Fruit fly (Drosophila melanogaster) whole organism, wandering third instar larva: ENCODE data around the gene CG14645.

Experiments
- Abd-B ChIP-seq: fragments of >200 bp; optimal IDR thresholded peaks from 2 replicates; lab custom pipeline; 2017; ENCODE audit warnings: missing biosample characterization, missing genetic modification characterization
- CrebA ChIP-seq: fragments of 200-800 bp; sonication (Bioruptor generic); optimal IDR thresholded peaks from 2 replicates; lab custom pipeline; 2016; ENCODE audit warnings: missing biosample characterization, mild to moderate bottlenecking, missing genetic modification characterization, borderline replicate concordance
- Dfd ChIP-seq: fragments of >200 bp; optimal IDR thresholded peaks from 2 replicates; lab custom pipeline; 2017; ENCODE audit warnings: missing biosample characterization, missing genetic modification characterization
- Dif ChIP-seq: fragments of 200-275, 200-300 bp; sonication (Bioruptor generic); optimal IDR thresholded peaks from 2 replicates; lab custom pipeline; 2018; ENCODE audit warnings: missing biosample characterization, missing genetic modification characterization; ENCODE audit not compliant: partially characterized antibody
- GATAd ChIP-seq: sonication (Bioruptor generic); optimal IDR thresholded peaks from 2 replicates; lab custom pipeline; 2016; ENCODE audit warnings: missing biosample characterization, missing genetic modification characterization
- Hnf4 ChIP-seq: fragments of 200-800 bp; sonication (Bioruptor generic); optimal IDR thresholded peaks from 2 replicates; lab custom pipeline; 2016; ENCODE audit warnings: missing biosample characterization, mild to moderate bottlenecking, missing genetic modification characterization
- Hr78 ChIP-seq: fragments of >200 bp; optimal IDR thresholded peaks from 2 replicates; lab custom pipeline; 2017; ENCODE audit warnings: missing biosample characterization, missing genetic modification characterization
- Hr83 ChIP-seq: fragments of 200-300 bp; sonication (Bioruptor generic); optimal IDR thresholded peaks from 2 replicates; lab custom pipeline; 2016; ENCODE audit warnings: missing biosample characterization, mild to moderate bottlenecking, missing genetic modification characterization, moderate library complexity; ENCODE audit not compliant: poor library complexity, severe bottlenecking
- Jra ChIP-seq: sonication (Bioruptor generic); optimal IDR thresholded peaks from 2 replicates; lab custom pipeline; 2016; ENCODE audit warnings: missing biosample characterization, missing genetic modification characterization
- Mio ChIP-seq: sonication (Bioruptor generic); optimal IDR thresholded peaks from 2 replicates; lab custom pipeline; 2016; ENCODE audit warnings: missing biosample characterization, missing genetic modification characterization
- Myc ChIP-seq: fragments of >200 bp; optimal IDR thresholded peaks from 2 replicates; lab custom pipeline; 2017
- OdsH ChIP-seq: fragments of 200-800 bp; sonication (Bioruptor generic); optimal IDR thresholded peaks from 2 replicates; lab custom pipeline; 2016; ENCODE audit warnings: missing biosample characterization, mild to moderate bottlenecking, missing genetic modification characterization
- Rel ChIP-seq, 2 experiments: fragments of 200-800 bp; sonication (Bioruptor generic) in 1 of 2; optimal IDR thresholded peaks; 2 replicates in 1 of 2; 3 replicates in 1 of 2; lab custom pipeline; 2016 to 2019; ENCODE audit warnings: mild to moderate bottlenecking in 2 of 2, missing biosample characterization in 2 of 2, missing genetic modification characterization in 2 of 2, moderate library complexity in 1 of 2
- Vsx2 ChIP-seq: fragments of 200-300, 225-300 bp; sonication (Bioruptor generic); optimal IDR thresholded peaks from 2 replicates; lab custom pipeline; 2018; ENCODE audit warnings: missing biosample characterization, missing genetic modification characterization; ENCODE audit not compliant: partially characterized antibody
- br ChIP-seq: fragments of 200-800 bp; sonication (Bioruptor generic); optimal IDR thresholded peaks from 2 replicates; lab custom pipeline; 2016; ENCODE audit warnings: missing biosample characterization, missing genetic modification characterization
- brk ChIP-seq: fragments of 200-800 bp; sonication (Bioruptor generic); optimal IDR thresholded peaks from 2 replicates; lab custom pipeline; 2016; ENCODE audit warnings: missing biosample characterization, mild to moderate bottlenecking, missing genetic modification characterization
- dl ChIP-seq, 2 experiments: fragments of 175-275, 200-275 bp in 1 of 2; fragments of 200-275 bp in 1 of 2; sonication (Bioruptor generic); optimal IDR thresholded peaks; lab custom pipeline; 2018; ENCODE audit warnings: mild to moderate bottlenecking in 2 of 2, missing biosample characterization in 2 of 2, missing genetic modification characterization in 2 of 2, moderate library complexity in 2 of 2; ENCODE audit not compliant: partially characterized antibody in 2 of 2, insufficient read depth in 1 of 2
- dmrt93B ChIP-seq: fragments of 200-800 bp; sonication (Bioruptor generic); optimal IDR thresholded peaks from 2 replicates; lab custom pipeline; 2018; ENCODE audit warnings: missing biosample characterization, mild to moderate bottlenecking, missing genetic modification characterization
- dsf ChIP-seq: sonication (Bioruptor generic); optimal IDR thresholded peaks from 2 replicates; lab custom pipeline; 2016; ENCODE audit warnings: missing biosample characterization, missing genetic modification characterization, borderline replicate concordance
- foxo ChIP-seq, 2 experiments: fragments of 200-800 bp; sonication (Bioruptor generic); optimal IDR thresholded peaks; 2 replicates in 1 of 2; 3 replicates in 1 of 2; lab custom pipeline; 2016 to 2017; ENCODE audit warnings: missing biosample characterization in 2 of 2, missing genetic modification characterization in 2 of 2
- fru ChIP-seq: fragments of 200-800 bp; sonication (Bioruptor generic); optimal IDR thresholded peaks from 3 replicates; lab custom pipeline; 2016; ENCODE audit warnings: missing biosample characterization, mild to moderate bottlenecking, missing genetic modification characterization
- h ChIP-seq: fragments of 200-800 bp; sonication (Bioruptor generic); optimal IDR thresholded peaks from 3 replicates; lab custom pipeline; 2016; ENCODE audit warnings: missing biosample characterization, mild to moderate bottlenecking, missing genetic modification characterization
- jim ChIP-seq: fragments of 175-275, 200-325 bp; sonication (Bioruptor generic); optimal IDR thresholded peaks from 2 replicates; lab custom pipeline; 2016; ENCODE audit warnings: missing biosample characterization, mild to moderate bottlenecking, missing genetic modification characterization
- lola ChIP-seq: fragments of >200 bp; optimal IDR thresholded peaks from 2 replicates; lab custom pipeline; 2017; ENCODE audit warnings: missing biosample characterization, missing genetic modification characterization
- pan ChIP-seq: fragments of >200 bp; optimal IDR thresholded peaks from 2 replicates; lab custom pipeline; 2017
- psq ChIP-seq: fragments of 200-800 bp; sonication (Bioruptor generic); optimal IDR thresholded peaks from 3 replicates; lab custom pipeline; 2017; ENCODE audit warnings: missing biosample characterization, mild to moderate bottlenecking, missing genetic modification characterization, moderate library complexity
- rgr ChIP-seq: fragments of 200-800 bp; sonication (Bioruptor generic); optimal IDR thresholded peaks from 3 replicates; lab custom pipeline; 2016; ENCODE audit warnings: missing biosample characterization, mild to moderate bottlenecking, missing genetic modification characterization
- sage ChIP-seq: fragments of 200-800 bp; sonication (Bioruptor generic); optimal IDR thresholded peaks from 2 replicates; lab custom pipeline; 2016; ENCODE audit warnings: missing biosample characterization, mild to moderate bottlenecking, missing genetic modification characterization
- sv ChIP-seq: fragments of 200-800 bp; sonication (Bioruptor generic); optimal IDR thresholded peaks from 3 replicates; lab custom pipeline; 2016; ENCODE audit warnings: missing biosample characterization, missing genetic modification characterization
- tai ChIP-seq: sonication (Bioruptor generic); optimal IDR thresholded peaks from 2 replicates; lab custom pipeline; 2016; ENCODE audit warnings: missing biosample characterization, missing genetic modification characterization
- usp ChIP-seq: fragments of >200 bp; optimal IDR thresholded peaks from 2 replicates; lab custom pipeline; 2017; ENCODE audit warnings: missing biosample characterization, missing genetic modification characterization

The CG14645 gene

DNA sequence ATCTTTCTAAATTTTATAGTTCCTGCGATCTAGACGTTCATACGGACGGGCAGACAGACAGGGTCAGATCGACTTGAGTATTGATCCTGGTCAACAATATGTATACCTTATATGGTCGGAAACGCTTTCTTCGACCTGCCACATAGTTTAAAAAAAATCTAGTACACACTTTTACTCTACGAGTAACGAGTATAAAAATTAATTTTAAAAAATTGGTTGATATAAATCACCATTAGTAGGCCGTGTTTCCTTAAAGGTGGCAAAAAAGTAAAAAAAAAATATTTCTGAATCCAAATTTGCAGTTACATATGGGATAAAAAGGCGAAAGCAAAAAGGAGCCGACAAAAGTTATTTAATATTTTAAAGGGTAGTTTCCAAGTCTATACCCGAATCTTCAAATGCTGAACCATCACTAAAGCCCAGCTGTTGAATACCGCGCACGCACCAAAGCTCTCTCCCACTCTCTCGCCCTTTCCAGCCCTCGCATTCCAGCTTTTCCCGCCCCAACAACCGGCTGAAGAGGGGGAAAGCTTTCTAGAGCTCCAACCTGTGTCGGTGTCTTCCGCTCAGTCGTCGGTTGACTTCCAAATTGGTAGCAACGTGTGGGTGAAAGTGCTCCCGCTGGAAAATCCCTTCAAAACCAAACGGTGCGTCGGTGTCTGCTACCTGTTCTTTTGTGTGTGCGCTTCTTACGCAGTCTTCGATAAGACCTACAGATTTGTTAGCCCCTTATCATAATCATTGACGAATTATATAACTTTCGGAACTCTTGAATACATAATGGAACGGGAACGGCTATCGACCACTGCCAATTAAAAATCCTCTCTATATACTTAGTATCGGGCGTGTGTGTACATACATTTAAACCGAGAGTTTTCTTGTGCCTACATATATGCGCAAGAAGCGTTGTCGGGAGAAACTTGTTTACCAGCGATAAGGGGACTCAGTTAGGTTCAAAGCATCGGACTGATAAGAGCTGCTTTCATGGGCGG, 43.8 kb downstream of the CG14645 start, which contains the start of gene Sfxn1-3 (continued):
- no peak for TF ChIP-seq Mio (GFP tag; lab: Kevin White, UChicago)

DNA sequence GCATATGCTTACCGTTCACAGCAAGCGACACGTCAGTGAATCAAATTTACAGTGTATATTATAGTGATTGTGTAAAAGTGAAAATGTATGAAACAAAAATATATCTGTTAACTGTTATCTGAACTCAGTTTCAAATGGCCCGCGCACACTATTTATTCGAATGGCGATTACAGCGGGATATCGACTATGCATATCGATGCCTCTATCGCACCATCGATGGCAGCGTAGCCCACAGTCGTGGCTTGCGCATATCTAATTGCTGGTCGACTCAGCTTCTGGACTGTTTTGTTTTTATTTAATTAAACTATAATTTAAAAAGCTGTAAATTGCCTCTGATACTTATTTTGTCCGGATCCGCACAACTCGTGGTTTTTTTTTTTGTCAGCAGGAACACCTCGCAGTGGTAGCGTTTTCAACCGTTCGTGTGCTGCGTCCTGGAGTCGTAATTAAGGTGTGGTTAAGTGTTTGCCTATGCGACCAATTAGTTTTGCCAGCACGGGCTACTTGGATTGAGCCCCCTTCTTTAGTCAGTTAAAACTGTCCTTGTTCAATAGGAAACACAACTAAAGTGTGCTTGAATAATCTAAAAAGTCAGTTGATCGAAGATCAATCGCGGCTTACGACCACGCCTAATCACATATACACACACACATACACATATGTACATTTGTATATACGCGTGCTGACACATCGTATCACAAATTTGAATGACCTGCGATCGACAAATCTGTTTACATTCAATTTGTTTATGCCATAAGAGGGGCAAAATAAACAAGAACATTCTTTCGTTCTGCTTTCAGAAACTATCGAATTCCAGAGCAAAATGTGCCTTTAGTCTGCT, 46.4 kb downstream of the CG14645 start, which contains the start of gene Cont:
TSS of gene Cont (plus strand) at position 228 of the 841 bp plus-strand sequence.
- TF ChIP-seq pan (lab: Kevin White, UChicago) (no peak), Mio (GFP tag; lab: Kevin White, UChicago) (no peak), Myc (lab: Kevin White, UChicago) (no peak), foxo (GFP tag; optimal IDR thresholded peaks at IDR 0.05; lab: Kevin White, UChicago) (no peak), br (GFP tag; lab: Kevin White, UChicago) (no peak), Hr78 (no peak), h (GFP tag; lab: Kevin White, UChicago) (peak; percentile 26), dl (GFP tag; optimal IDR thresholded peaks at IDR 0.05; lab: Kevin White, UChicago; ENCODE audit: insufficient read depth in 1 of 2, partially characterized antibody in 2 of 2) (no peak), Dif (GFP tag; lab: Kevin White, UChicago) (no peak), brk (GFP tag; lab: Kevin White, UChicago) (no peak), Vsx2 (GFP tag; lab: Kevin White, UChicago) (no peak), lola (GFP tag; lab: Kevin White, UChicago) (no peak), usp (GFP tag; lab: Kevin White, UChicago) (no peak), jim (GFP tag; lab: Kevin White, UChicago) (no peak), OdsH (GFP tag; lab: Kevin White, UChicago) (no peak), psq (GFP tag; lab: Kevin White, UChicago) (no peak), dmrt93B (no peak), Hnf4 (GFP tag; lab: Kevin White, UChicago) (peak; percentile 62), sv (GFP tag; lab: Kevin White, UChicago) (no peak), CrebA (GFP tag; lab: Kevin White, UChicago) (no peak), tai (GFP tag; lab: Kevin White, UChicago) (no peak), rgr (GFP tag; lab: Kevin White, UChicago) (no peak), Rel (GFP tag; optimal IDR thresholded peaks at IDR 0.05; lab: Kevin White, UChicago) (no peak), Rel (tag; optimal IDR thresholded peaks at IDR 0.05; lab: Kevin White, UChicago) (peak; percentile 10)
- TF ChIP-seq, all 38 proteins: peak for 3

DNA sequence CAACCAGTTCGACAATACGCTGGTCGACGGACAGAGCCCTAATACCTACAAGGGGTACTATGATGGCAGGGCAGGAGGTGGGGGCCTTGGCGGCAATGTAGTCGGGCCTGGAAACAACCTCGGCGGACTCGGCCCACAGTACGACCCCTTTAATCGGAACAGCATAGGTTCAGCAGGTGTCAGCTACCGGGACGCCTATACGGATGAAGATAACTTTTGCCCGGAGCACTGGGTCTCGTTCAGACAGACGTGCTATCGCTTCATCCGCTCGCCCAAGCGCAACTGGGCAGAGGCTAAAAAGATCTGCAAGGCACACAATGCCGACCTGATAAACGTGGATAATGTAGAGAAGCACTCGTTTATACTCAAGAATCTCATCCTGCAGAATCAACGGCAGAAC, 47.3 kb downstream of the CG14645 start:
- TF ChIP-seq fru (GFP tag; lab: Kevin White, UChicago): no peak
- no peak for TF ChIP-seq pan (lab: Kevin White, UChicago)
- no peak for TF ChIP-seq lola (GFP tag; lab: Kevin White, UChicago)
- TF ChIP-seq h (GFP tag; lab: Kevin White, UChicago): no peak
- no peak for TF ChIP-seq dsf (GFP tag; lab: Kevin White, UChicago)
- no peak for TF ChIP-seq br (GFP tag; lab: Kevin White, UChicago)
- no peak for TF ChIP-seq GATAd (GFP tag; lab: Kevin White, UChicago)
- no peak for TF ChIP-seq psq (GFP tag; lab: Kevin White, UChicago)
- no peak for TF ChIP-seq sage (GFP tag; lab: Kevin White, UChicago)
- no peak for TF ChIP-seq Vsx2 (GFP tag; lab: Kevin White, UChicago)
- no peak for TF ChIP-seq Dfd (GFP tag; lab: Kevin White, UChicago)
- TF ChIP-seq Hr83 (GFP tag; lab: Kevin White, UChicago): no peak
- no peak for TF ChIP-seq Abd-B (GFP tag; lab: Kevin White, UChicago)
- TF ChIP-seq dl (GFP tag; optimal IDR thresholded peaks at IDR 0.05; lab: Kevin White, UChicago; ENCODE audit: insufficient read depth in 1 of 2, partially characterized antibody in 2 of 2): no peak
- TF ChIP-seq Myc (lab: Kevin White, UChicago): no peak
- TF ChIP-seq sv (GFP tag; lab: Kevin White, UChicago): no peak
- TF ChIP-seq Jra: no peak
